Worm (Caenorhabditis elegans) whole organism, L1 larva: ENCODE results near the gene fbxa-128.
A peak's percentile ranks its signal among the peaks of the same experiment; 100 is the strongest.

ENCODE experiments used
- C04F5.9 ChIP-seq: sonication (generic microtip); optimal IDR thresholded peaks from 2 replicates; lab custom pipeline; 2016; ENCODE audit warnings: missing genetic modification characterization, missing compliant biosample characterization
- C16A3.4 ChIP-seq: fragments of 150-350 bp; optimal IDR thresholded peaks from 2 replicates; lab custom pipeline; 2014; ENCODE audit warnings: missing biosample characterization, missing genetic modification characterization
- C34B4.2 ChIP-seq: sonication (generic microtip); optimal IDR thresholded peaks from 2 replicates; lab custom pipeline; 2017; ENCODE audit warnings: mild to moderate bottlenecking, missing genetic modification characterization, missing compliant biosample characterization
- alr-1 ChIP-seq: fragments of 200-800 bp; sonication (Bioruptor generic); optimal IDR thresholded peaks from 2 replicates; lab custom pipeline; 2018; ENCODE audit warnings: borderline replicate concordance, mild to moderate bottlenecking, missing genetic modification characterization, missing compliant biosample characterization
- blmp-1 ChIP-seq: fragments of 150-350 bp; optimal IDR thresholded peaks from 2 replicates; lab custom pipeline; 2014; ENCODE audit warnings: missing biosample characterization, missing genetic modification characterization
- ceh-8 ChIP-seq: fragments of 200-800 bp; sonication (Bioruptor generic); optimal IDR thresholded peaks from 2 replicates; lab custom pipeline; 2018; ENCODE audit warnings: mild to moderate bottlenecking, missing genetic modification characterization, moderate library complexity, missing compliant biosample characterization
- ceh-82 ChIP-seq, 3 experiments: fragments of 150-350 bp in 1 of 3; sonication (generic microtip) in 2 of 3; optimal IDR thresholded peaks; 2 replicates each; lab custom pipeline; 2014 to 2017; ENCODE audit warnings: missing biosample characterization in 3 of 3, missing genetic modification characterization in 3 of 3
- dsc-1 ChIP-seq: sonication (generic microtip); optimal IDR thresholded peaks from 2 replicates; lab custom pipeline; 2016; ENCODE audit warnings: mild to moderate bottlenecking, missing genetic modification characterization, missing compliant biosample characterization
- efl-1 ChIP-seq, 4 experiments: fragments of 150-350 bp; optimal IDR thresholded peaks in 3 of 4; peaks in 1 of 4; 1 replicate in 1 of 4; 2 replicates in 3 of 4; lab custom pipeline; 2014; ENCODE audit warnings: missing biosample characterization in 2 of 4, missing genetic modification characterization in 2 of 4, missing genetic modification reagents in 2 of 4
- efl-3 ChIP-seq: fragments of 200-800 bp; sonication (Bioruptor generic); optimal IDR thresholded peaks from 2 replicates; lab custom pipeline; 2018; ENCODE audit warnings: mild to moderate bottlenecking, missing genetic modification characterization, missing compliant biosample characterization
- egl-13 ChIP-seq: sonication (generic microtip); optimal IDR thresholded peaks from 2 replicates; lab custom pipeline; 2016; ENCODE audit warnings: missing genotype, missing genetic modification reagents, missing genetic modification characterization, missing compliant biosample characterization
- egl-27 ChIP-seq, 2 experiments: fragments of 150-350 bp in 1 of 2; sonication (generic microtip); optimal IDR thresholded peaks; 3 replicates each; lab custom pipeline; 2017 to 2018; ENCODE audit warnings: missing biosample characterization in 2 of 2, missing genetic modification characterization in 2 of 2, missing genetic modification reagents in 2 of 2
- elt-3 ChIP-seq, 6 experiments: fragments of 150-350 bp in 1 of 6; sonication (generic microtip); optimal IDR thresholded peaks; 2 replicates each; lab custom pipeline; 2017 to 2018; ENCODE audit warnings: missing biosample characterization in 6 of 6, missing genetic modification characterization in 6 of 6, inconsistent platforms in 1 of 6
- ets-5 ChIP-seq: fragments of 200-800 bp; sonication (Bioruptor generic); IDR thresholded peaks from 2 replicates; pipeline ENCODE4 v1.3.6; 2022; ENCODE audit warnings: missing genetic modification characterization, missing compliant biosample characterization
- fkh-10 ChIP-seq: sonication (generic microtip); optimal IDR thresholded peaks from 2 replicates; lab custom pipeline; 2017; ENCODE audit warnings: missing biosample characterization, missing genetic modification reagents, missing genetic modification characterization
- fkh-8 ChIP-seq: sonication (generic microtip); optimal IDR thresholded peaks from 2 replicates; lab custom pipeline; 2016; ENCODE audit warnings: mild to moderate bottlenecking, missing genetic modification characterization, missing compliant biosample characterization
- fos-1 ChIP-seq: fragments of 150-350 bp; optimal IDR thresholded peaks from 2 replicates; lab custom pipeline; 2014; ENCODE audit warnings: missing biosample characterization, missing genetic modification characterization
- hlh-4 ChIP-seq: sonication (generic microtip); optimal IDR thresholded peaks from 2 replicates; lab custom pipeline; 2016; ENCODE audit warnings: mild to moderate bottlenecking, missing genetic modification characterization, missing compliant biosample characterization
- irx-1 ChIP-seq: sonication (generic microtip); optimal IDR thresholded peaks from 2 replicates; lab custom pipeline; 2016; ENCODE audit warnings: missing genetic modification characterization, missing compliant biosample characterization
- lin-14 ChIP-seq: fragments of 200-800 bp; sonication (Bioruptor generic); optimal IDR thresholded peaks from 2 replicates; lab custom pipeline; 2018; ENCODE audit warnings: mild to moderate bottlenecking, missing genetic modification characterization, moderate library complexity, missing compliant biosample characterization
- lin-15B ChIP-seq: fragments of 150-350 bp; sonication (generic microtip); optimal IDR thresholded peaks from 3 replicates; lab custom pipeline; 2014; ENCODE audit warnings: missing biosample characterization, missing genetic modification characterization
- lin-35 ChIP-seq, 2 experiments: fragments of 150-350 bp; optimal IDR thresholded peaks; 2 replicates each; lab custom pipeline; 2014; ENCODE audit warnings: missing biosample characterization in 2 of 2, missing genetic modification characterization in 2 of 2, missing genetic modification reagents in 2 of 2
- lsy-2 ChIP-seq, 2 experiments: fragments of 150-350 bp; optimal IDR thresholded peaks; 2 replicates each; lab custom pipeline; 2014; ENCODE audit warnings: missing biosample characterization in 2 of 2, missing genetic modification characterization in 2 of 2
- mab-9 ChIP-seq: fragments of 200-800 bp; sonication (Bioruptor generic); IDR thresholded peaks from 2 replicates; pipeline ENCODE4 v1.3.6; 2022; ENCODE audit warnings: missing genetic modification reagents, missing genetic modification characterization, missing compliant biosample characterization
- nhr-12 ChIP-seq: sonication (generic microtip); optimal IDR thresholded peaks from 2 replicates; lab custom pipeline; 2017; ENCODE audit warnings: missing biosample characterization, missing genetic modification characterization
- nhr-19 ChIP-seq: fragments of 200-800 bp; sonication (Bioruptor generic); conservative IDR thresholded peaks from 2 replicates; pipeline ENCODE4 v1.3.6; 2022; ENCODE audit warnings: missing genetic modification characterization, missing compliant biosample characterization
- nhr-20 ChIP-seq: sonication (generic microtip); optimal IDR thresholded peaks from 2 replicates; lab custom pipeline; 2016; ENCODE audit warnings: mild to moderate bottlenecking, missing genetic modification characterization, missing compliant biosample characterization
- nhr-237 ChIP-seq: fragments of 150-350 bp; optimal IDR thresholded peaks from 2 replicates; lab custom pipeline; 2014; ENCODE audit warnings: missing biosample characterization, missing genetic modification characterization
- nhr-28 ChIP-seq: fragments of 150-350 bp; optimal IDR thresholded peaks from 2 replicates; lab custom pipeline; 2014; ENCODE audit warnings: missing biosample characterization, missing genetic modification characterization
- nhr-84 ChIP-seq: sonication (generic microtip); optimal IDR thresholded peaks from 2 replicates; lab custom pipeline; 2017; ENCODE audit warnings: missing biosample characterization, missing genetic modification characterization
- nhr-85 ChIP-seq: sonication (generic microtip); peaks from one replicate; lab custom pipeline; 2016; ENCODE audit warnings: missing genetic modification characterization, inconsistent platforms, missing compliant biosample characterization
- nhr-90 ChIP-seq: sonication (generic microtip); optimal IDR thresholded peaks from 2 replicates; lab custom pipeline; 2016; ENCODE audit warnings: mild to moderate bottlenecking, missing genetic modification characterization, missing compliant biosample characterization; ENCODE audit not compliant: poor library complexity
- rnt-1 ChIP-seq: sonication (generic microtip); optimal IDR thresholded peaks from 2 replicates; lab custom pipeline; 2016; ENCODE audit warnings: mild to moderate bottlenecking, missing genetic modification characterization, moderate library complexity, missing compliant biosample characterization
- snu-23 ChIP-seq: sonication (generic microtip); optimal IDR thresholded peaks from 2 replicates; lab custom pipeline; 2016; ENCODE audit warnings: missing genetic modification characterization, missing compliant biosample characterization
- sox-4 ChIP-seq: sonication (generic microtip); optimal IDR thresholded peaks from 2 replicates; lab custom pipeline; 2016; ENCODE audit warnings: missing genetic modification characterization, missing compliant biosample characterization
- sptf-1 ChIP-seq: fragments of 150-350 bp; optimal IDR thresholded peaks from 2 replicates; lab custom pipeline; 2014; ENCODE audit warnings: missing biosample characterization, missing genetic modification characterization
- swsn-7 ChIP-seq: sonication (generic microtip); optimal IDR thresholded peaks from 2 replicates; lab custom pipeline; 2016; ENCODE audit warnings: missing genetic modification characterization, missing compliant biosample characterization
- unc-30 ChIP-seq: sonication (generic microtip); optimal IDR thresholded peaks from 2 replicates; lab custom pipeline; 2017; ENCODE audit warnings: missing biosample characterization, missing genetic modification characterization
- unc-62 ChIP-seq: fragments of 150-350 bp; optimal IDR thresholded peaks from 2 replicates; lab custom pipeline; 2014; ENCODE audit warnings: missing biosample characterization, missing genetic modification reagents, missing genetic modification characterization
- unc-86 ChIP-seq: sonication (generic microtip); optimal IDR thresholded peaks from 2 replicates; lab custom pipeline; 2016; ENCODE audit warnings: missing genetic modification characterization, missing compliant biosample characterization
- unc-98 ChIP-seq: fragments of 200-800 bp; sonication (Bioruptor generic); IDR thresholded peaks from 2 replicates; pipeline ENCODE4 v1.3.6; 2022; ENCODE audit warnings: missing genetic modification characterization, missing compliant biosample characterization
- xbp-1 ChIP-seq: sonication (generic microtip); optimal IDR thresholded peaks from 2 replicates; lab custom pipeline; 2016; ENCODE audit warnings: missing genetic modification characterization, missing compliant biosample characterization

fbxa-128 gene

DNA sequence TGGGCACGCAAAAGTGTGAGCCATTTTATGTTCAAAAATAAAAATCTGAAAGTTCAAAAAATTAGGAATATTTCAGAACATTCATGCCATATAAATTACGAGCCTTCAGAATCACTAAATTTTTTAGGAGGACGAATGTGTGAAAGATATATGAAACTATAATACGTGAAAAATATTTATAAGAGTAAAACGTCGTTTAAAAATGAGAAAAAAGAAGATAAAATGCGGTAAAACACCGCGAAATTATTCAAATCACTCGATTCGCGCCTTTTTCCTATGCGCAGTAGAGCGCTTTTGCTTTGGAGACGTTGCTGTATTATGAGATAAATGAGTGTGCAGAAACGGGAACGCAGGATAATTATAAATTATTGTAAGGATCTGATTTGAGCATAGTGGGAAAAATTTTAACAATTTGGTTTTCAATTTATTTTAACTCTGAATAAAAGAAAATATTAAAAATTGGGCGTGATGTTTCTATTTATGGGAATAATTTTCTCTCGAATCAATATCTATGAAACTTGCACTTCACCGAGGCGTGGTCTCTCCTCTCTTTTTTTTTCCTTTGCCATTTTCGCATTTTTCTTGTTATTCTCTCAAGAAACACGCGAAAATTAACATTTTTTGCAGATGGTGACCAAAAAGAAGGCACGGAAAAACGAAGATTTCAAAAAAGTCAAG is 19.6 kb downstream of the fbxa-128 start, which contains the start of the genes sup-35 and Y48A6C.4 (continued):
- peak; percentile 63 for TF ChIP-seq efl-3 (GFP tag; lab: Kevin White, UChicago)
- peak; percentile 92 for TF ChIP-seq unc-98
- TF ChIP-seq elt-3 (tag; optimal IDR thresholded peaks at IDR 0.05; lab: Kevin White, UChicago), result peak in 2 of 6 experiments; percentile 47 to 56
- peak; percentile 47 for TF ChIP-seq fos-1
- TF ChIP-seq blmp-1 (tag; lab: Kevin White, UChicago), result peak; percentile 68
- TF ChIP-seq lin-35 (GFP tag; optimal IDR thresholded peaks at IDR 0.05; lab: Kevin White, UChicago), result peak; percentile 94 to 96
- TF ChIP-seq hlh-4, result peak; percentile 63
- no peak for TF ChIP-seq unc-30 (tag; lab: Kevin White, UChicago)
- no peak for TF ChIP-seq unc-62
- peak; percentile 53 for TF ChIP-seq irx-1 (tag; lab: Kevin White, UChicago)
- peak; percentile 66 for TF ChIP-seq nhr-237 (tag; lab: Kevin White, UChicago)
- peak; percentile 92 for TF ChIP-seq sox-4
- TF ChIP-seq lin-15B (tag; lab: Kevin White, UChicago), result peak; percentile 88
- no peak for TF ChIP-seq egl-27 (tag; optimal IDR thresholded peaks at IDR 0.05; lab: Kevin White, UChicago)
- TF ChIP-seq nhr-12 (tag; lab: Kevin White, UChicago), result no peak
- TF ChIP-seq, all 84 proteins: peak for 59

DNA sequence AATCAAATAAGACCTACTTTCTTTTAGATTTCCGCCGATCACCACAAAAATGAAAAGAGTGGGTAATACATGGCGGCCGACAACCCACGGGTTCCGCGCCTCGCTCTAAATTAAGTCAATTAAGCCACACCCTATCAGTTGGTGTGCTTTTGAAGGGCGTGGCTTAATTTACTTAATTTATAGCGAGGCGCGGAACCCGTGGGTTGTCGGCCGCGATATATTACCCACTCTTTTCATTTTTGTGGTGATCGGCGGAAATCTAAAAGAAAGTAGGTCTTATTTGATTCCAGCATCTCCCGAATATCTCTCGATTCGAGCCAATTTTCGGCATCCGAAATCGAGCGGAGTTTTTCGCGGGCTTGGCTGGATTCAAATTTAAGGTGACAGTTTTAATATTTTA is 20.8 kb downstream of the fbxa-128 start:
- TF ChIP-seq nhr-90 (peak; percentile 29), nhr-19 (GFP tag; lab: Robert Waterston, UW) (peak; percentile 38)
- TF ChIP-seq, all 84 proteins: peak for 2; not testable (repeated sequence) for 82

ce11 chrIII:11115956-11116355 is 23.0 kb downstream of the fbxa-128 start:
- TF ChIP-seq ceh-8 (no peak), alr-1 (tag; lab: Kevin White, UChicago) (peak; percentile 82)
- TF ChIP-seq, all 84 proteins: peak for 1

DNA sequence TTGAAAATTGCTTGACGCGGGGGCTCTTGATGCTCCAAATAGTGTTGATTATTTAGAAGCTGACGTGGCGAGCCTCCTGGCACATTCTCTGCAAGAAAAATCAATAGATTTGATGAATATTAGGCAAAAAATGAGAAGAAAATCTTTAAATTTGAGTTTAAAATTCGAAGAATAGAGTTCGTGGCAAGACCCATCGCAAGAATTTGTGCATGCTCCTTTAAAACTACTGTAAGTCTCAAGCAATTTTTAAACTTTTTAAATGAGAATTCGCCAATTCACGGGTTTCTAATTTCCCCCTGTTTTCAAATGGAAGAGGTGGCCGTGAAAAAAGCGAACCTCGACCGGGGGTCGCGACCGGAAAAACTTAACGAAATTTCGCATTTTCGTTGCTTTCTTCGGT is 25.1 kb downstream of the fbxa-128 start:
- no peak for TF ChIP-seq fkh-8
- no peak for TF ChIP-seq lin-35 (GFP tag; optimal IDR thresholded peaks at IDR 0.05; lab: Kevin White, UChicago)
- TF ChIP-seq unc-30 (tag; lab: Kevin White, UChicago), result no peak
- TF ChIP-seq fkh-10 (GFP tag; lab: Kevin White, UChicago), result no peak
- TF ChIP-seq egl-13 (tag; lab: Kevin White, UChicago), result no peak
- no peak for TF ChIP-seq ets-5 (GFP tag; lab: Robert Waterston, UW)
- no peak for TF ChIP-seq lsy-2 (tag; optimal IDR thresholded peaks at IDR 0.05; lab: Kevin White, UChicago)
- no peak for TF ChIP-seq rnt-1
- TF ChIP-seq C16A3.4, result no peak
- no peak for TF ChIP-seq efl-3 (GFP tag; lab: Kevin White, UChicago)
- no peak for TF ChIP-seq nhr-237 (tag; lab: Kevin White, UChicago)
- TF ChIP-seq nhr-84 (tag; lab: Kevin White, UChicago), result no peak
- TF ChIP-seq mab-9 (GFP tag; lab: Robert Waterston, UW), result no peak
- TF ChIP-seq nhr-85, result no peak

DNA sequence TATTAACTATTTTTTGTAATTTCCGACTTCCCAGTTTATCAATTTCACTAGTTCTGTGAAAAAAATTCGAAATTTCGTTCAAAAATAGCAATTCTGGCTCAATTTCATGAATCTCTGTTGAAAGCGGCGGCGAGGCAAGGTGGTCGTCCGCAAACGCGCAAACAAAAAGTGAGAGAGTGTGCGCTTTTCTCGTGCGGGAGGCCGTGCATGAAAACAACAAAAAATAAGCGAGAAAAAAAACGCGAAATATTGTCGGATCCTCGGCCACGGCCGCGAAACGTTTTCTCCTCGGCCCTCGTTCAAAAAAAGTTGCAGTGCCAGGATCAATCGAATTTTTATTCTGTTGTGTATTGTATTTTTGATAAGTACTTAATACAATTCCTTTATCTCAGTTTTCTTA is 26.2 kb downstream of the fbxa-128 start:
- TF ChIP-seq nhr-28 (tag; lab: Kevin White, UChicago) (no peak), nhr-85 (peak; percentile 71), rnt-1 (peak; percentile 93), sptf-1 (no peak), mab-9 (GFP tag; lab: Robert Waterston, UW) (peak; percentile 64), efl-1 (optimal IDR thresholded peaks at IDR 0.05; lab: Kevin White, UChicago) (peak; percentile 32 to 74), efl-1 (GFP tag; optimal IDR thresholded peaks at IDR 0.05 in 1 of 2; lab: Kevin White, UChicago) (peak; percentile 66 to 95), unc-30 (tag; lab: Kevin White, UChicago) (no peak), lin-14 (GFP tag; lab: Kevin White, UChicago) (peak; percentile 77), nhr-19 (GFP tag; lab: Robert Waterston, UW) (peak; percentile 75), swsn-7 (tag; lab: Kevin White, UChicago) (peak; percentile 63), fkh-8 (peak; percentile 61), ceh-82 (tag; optimal IDR thresholded peaks at IDR 0.05; lab: Kevin White, UChicago) (peak; percentile 10 to 29 (median 14)), C34B4.2 (tag; lab: Kevin White, UChicago) (no peak), unc-98 (peak; percentile 46; the same call in 1 of the 2 replicates), C16A3.4 (no peak), unc-86 (tag; lab: Kevin White, UChicago) (peak; percentile 46), ets-5 (GFP tag; lab: Robert Waterston, UW) (no peak), dsc-1 (peak; percentile 67), C04F5.9 (peak; percentile 50), xbp-1 (peak; percentile 58), egl-13 (tag; lab: Kevin White, UChicago) (peak; percentile 59), nhr-20 (tag; lab: Kevin White, UChicago) (peak; percentile 65), irx-1 (tag; lab: Kevin White, UChicago) (peak; percentile 67), snu-23 (GFP tag; lab: Kevin White, UChicago) (peak; percentile 61)
